Worm (Caenorhabditis elegans): Measurements from ENCODE around the gene ncs-4.

DNA sequence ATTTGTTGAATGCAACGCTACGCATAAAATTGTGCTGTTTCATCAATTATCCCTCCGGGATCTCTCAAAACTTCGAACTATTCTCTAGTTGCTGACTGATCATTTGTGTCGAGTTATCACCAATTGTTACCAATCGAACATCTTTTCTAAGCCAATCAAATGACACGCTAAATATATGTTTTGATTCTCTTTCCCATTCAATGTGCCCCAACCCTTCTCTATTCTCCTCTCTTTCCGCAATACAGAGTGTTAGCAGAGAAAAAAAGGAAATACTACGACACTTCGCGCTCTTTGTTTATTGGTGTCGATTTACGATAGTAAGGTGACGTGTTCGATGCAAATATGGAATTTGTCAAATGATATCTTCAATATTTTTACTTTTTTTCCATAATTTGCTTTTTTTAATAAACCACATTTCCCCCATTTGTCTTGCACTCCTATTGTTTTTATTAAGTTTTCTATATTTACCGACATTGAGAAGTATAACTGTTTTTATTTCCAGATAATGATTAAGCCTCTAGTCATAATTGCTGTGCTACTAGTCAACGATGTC is 21.0 kb downstream of the ncs-4 start, which contains the start of gene nucb-1:
- no peak for TF ChIP-seq fos-1 (tag; optimal IDR thresholded peaks at IDR 0.05)
- TF ChIP-seq ztf-11 (tag; optimal IDR thresholded peaks at IDR 0.05) = no peak
- TF ChIP-seq unc-62 (GFP tag; optimal IDR thresholded peaks at IDR 0.05) = no peak
- peak; percentile 91 for TF ChIP-seq nfya-1 (tag; optimal IDR thresholded peaks at IDR 0.05; ENCODE audit: insufficient read depth)
- TF ChIP-seq jun-1 (tag; optimal IDR thresholded peaks at IDR 0.05) = no peak
- no peak for TF ChIP-seq tbx-2 (tag; optimal IDR thresholded peaks at IDR 0.05)
